Worm (Caenorhabditis elegans) whole organism, L4 larva: ENCODE results near the gene C29E4.9.
A peak's percentile ranks its signal among the peaks of the same experiment; 100 is the strongest.

Source experiments
- F10B5.3 ChIP-seq: sonication (generic microtip); optimal IDR thresholded peaks from 2 replicates; lab custom pipeline; 2016; ENCODE audit warnings: mild to moderate bottlenecking, missing genetic modification characterization, missing compliant biosample characterization
- F44E2.7 ChIP-seq: fragments of 200-800 bp; sonication (Bioruptor generic); IDR thresholded peaks from 2 replicates; pipeline ENCODE4 v2.1.2; 2022; ENCODE audit warnings: missing genetic modification characterization, missing compliant biosample characterization
- F49E8.2 ChIP-seq: sonication (generic microtip); optimal IDR thresholded peaks from 2 replicates; lab custom pipeline; 2016; ENCODE audit warnings: missing compliant biosample characterization, mild to moderate bottlenecking, missing genetic modification characterization, borderline replicate concordance
- R02D3.7 ChIP-seq: fragments of 150-350 bp; sonication (generic microtip); optimal IDR thresholded peaks from 3 replicates; lab custom pipeline; 2014; ENCODE audit warnings: missing biosample characterization, missing genetic modification characterization
- Y48G9A.11 ChIP-seq: fragments of 200-800 bp; sonication (Bioruptor generic); IDR thresholded peaks from 2 replicates; pipeline ENCODE4 v1.3.6; 2022; ENCODE audit warnings: missing genetic modification reagents, missing genetic modification characterization, missing compliant biosample characterization
- Y5F2A.4 ChIP-seq: fragments of 200-800 bp; sonication (Bioruptor generic); optimal IDR thresholded peaks from 2 replicates; lab custom pipeline; 2018; ENCODE audit warnings: mild to moderate bottlenecking, missing genetic modification characterization, missing compliant biosample characterization
- aha-1 ChIP-seq: fragments of 150-350 bp; peaks from one replicate; lab custom pipeline; 2014; ENCODE audit warnings: missing biosample characterization, missing genetic modification characterization
- aly-2 ChIP-seq: sonication (generic microtip); optimal IDR thresholded peaks from 2 replicates; lab custom pipeline; 2018; ENCODE audit warnings: missing biosample characterization, missing genetic modification characterization
- arid-1 ChIP-seq: fragments of 200-800 bp; sonication (Bioruptor generic); conservative IDR thresholded peaks from 2 replicates; pipeline ENCODE4 v1.3.6; 2022; ENCODE audit warnings: missing genetic modification reagents, missing genetic modification characterization, missing compliant biosample characterization
- attf-4 ChIP-seq: sonication (generic microtip); optimal IDR thresholded peaks from 3 replicates; lab custom pipeline; 2017; ENCODE audit warnings: missing biosample characterization, missing genetic modification characterization
- ceh-20 ChIP-seq: fragments of 200-800 bp; sonication (Bioruptor generic); IDR thresholded peaks from 2 replicates; pipeline ENCODE4 v1.3.6; 2022; ENCODE audit warnings: missing genetic modification reagents, missing genetic modification characterization, missing compliant biosample characterization
- ceh-28 ChIP-seq: fragments of 150-350 bp; optimal IDR thresholded peaks from 2 replicates; lab custom pipeline; 2014; ENCODE audit warnings: missing biosample characterization, missing genetic modification reagents, missing genetic modification characterization
- ceh-62 ChIP-seq: sonication (generic microtip); optimal IDR thresholded peaks from 2 replicates; lab custom pipeline; 2017; ENCODE audit warnings: missing biosample characterization, missing genetic modification characterization
- ceh-82 ChIP-seq: sonication (generic microtip); optimal IDR thresholded peaks from 2 replicates; lab custom pipeline; 2017; ENCODE audit warnings: missing biosample characterization, missing genetic modification characterization
- ces-1 ChIP-seq: fragments of 150-350 bp; sonication (generic microtip); optimal IDR thresholded peaks from 4 replicates; lab custom pipeline; 2014; ENCODE audit warnings: missing biosample characterization, missing genetic modification reagents, missing genetic modification characterization
- daf-19 ChIP-seq: fragments of 200-800 bp; sonication (Bioruptor generic); conservative IDR thresholded peaks from 2 replicates; pipeline ENCODE4 v1.3.6; 2022; ENCODE audit warnings: missing genetic modification characterization, missing compliant biosample characterization
- dmd-6 ChIP-seq: fragments of 200-800 bp; sonication (Bioruptor generic); IDR thresholded peaks from 2 replicates; pipeline ENCODE4 v1.3.6; 2022; ENCODE audit warnings: missing genetic modification reagents, missing genetic modification characterization, missing compliant biosample characterization
- dmd-9 ChIP-seq: fragments of 200-800 bp; sonication (Bioruptor generic); IDR thresholded peaks from 2 replicates; pipeline ENCODE4 v1.3.6; 2022; ENCODE audit warnings: missing genetic modification reagents, missing genetic modification characterization, missing compliant biosample characterization
- egl-27 ChIP-seq: sonication (generic microtip); optimal IDR thresholded peaks from 3 replicates; lab custom pipeline; 2017; ENCODE audit warnings: missing biosample characterization, missing genetic modification reagents, missing genetic modification characterization
- fos-1 ChIP-seq: fragments of 150-350 bp; optimal IDR thresholded peaks from 2 replicates; lab custom pipeline; 2014; ENCODE audit warnings: missing biosample characterization, missing genetic modification characterization
- hif-1 ChIP-seq, 2 experiments: sonication (generic microtip); optimal IDR thresholded peaks; 2 replicates each; lab custom pipeline; 2016 to 2017; ENCODE audit warnings: missing compliant biosample characterization in 2 of 2, missing genetic modification characterization in 2 of 2, missing genetic modification reagents in 2 of 2, missing genotype in 2 of 2, mild to moderate bottlenecking in 1 of 2
- hlh-11 ChIP-seq: fragments of 200-800 bp; sonication (Bioruptor generic); optimal IDR thresholded peaks from 2 replicates; lab custom pipeline; 2018; ENCODE audit warnings: mild to moderate bottlenecking, missing genetic modification characterization, missing compliant biosample characterization
- hmg-1.1 ChIP-seq: fragments of 200-800 bp; sonication (Bioruptor generic); IDR thresholded peaks from 2 replicates; pipeline ENCODE4 v1.3.6; 2022; ENCODE audit warnings: missing genetic modification reagents, missing genetic modification characterization, missing compliant biosample characterization
- lin-1 ChIP-seq: fragments of 200-800 bp; sonication (Bioruptor generic); IDR thresholded peaks from 2 replicates; pipeline ENCODE4 v1.3.6; 2022; ENCODE audit warnings: missing genetic modification reagents, missing genetic modification characterization, missing compliant biosample characterization
- lin-13 ChIP-seq: fragments of 150-350 bp; optimal IDR thresholded peaks from 2 replicates; lab custom pipeline; 2014; ENCODE audit warnings: missing biosample characterization, missing genetic modification reagents, missing genetic modification characterization
- lin-39 ChIP-seq: fragments of 150-350 bp; optimal IDR thresholded peaks from 2 replicates; lab custom pipeline; 2014; ENCODE audit warnings: missing biosample characterization, missing genetic modification reagents, missing genetic modification characterization
- lir-3 ChIP-seq: sonication (generic microtip); optimal IDR thresholded peaks from 2 replicates; lab custom pipeline; 2016; ENCODE audit warnings: mild to moderate bottlenecking, missing genetic modification characterization, missing compliant biosample characterization
- mdl-1 ChIP-seq, 2 experiments: fragments of 150-350 bp in 1 of 2; sonication (generic microtip) in 1 of 2; optimal IDR thresholded peaks; 2 replicates each; lab custom pipeline; 2014 to 2017; ENCODE audit warnings: missing biosample characterization in 2 of 2, missing genetic modification characterization in 2 of 2
- mdt-29 ChIP-seq: fragments of 200-800 bp; sonication (Bioruptor generic); IDR thresholded peaks from 2 replicates; pipeline ENCODE4 v1.3.6; 2022; ENCODE audit warnings: missing genetic modification reagents, missing genetic modification characterization, missing compliant biosample characterization
- mxl-2 ChIP-seq: fragments of 200-800 bp; sonication (Bioruptor generic); conservative IDR thresholded peaks from 2 replicates; pipeline ENCODE4 v1.3.6; 2022; ENCODE audit warnings: missing genetic modification reagents, missing genetic modification characterization, missing compliant biosample characterization
- nhr-10 ChIP-seq: fragments of 150-350 bp; optimal IDR thresholded peaks from 2 replicates; lab custom pipeline; 2014; ENCODE audit warnings: missing biosample characterization, missing genetic modification characterization
- nhr-102 ChIP-seq: sonication (generic microtip); optimal IDR thresholded peaks from 2 replicates; lab custom pipeline; 2016; ENCODE audit warnings: mild to moderate bottlenecking, missing genetic modification characterization, moderate library complexity, missing compliant biosample characterization
- nhr-111 ChIP-seq: fragments of 200-800 bp; sonication (Bioruptor generic); optimal IDR thresholded peaks from 2 replicates; lab custom pipeline; 2018; ENCODE audit warnings: mild to moderate bottlenecking, missing genetic modification characterization, missing compliant biosample characterization
- nhr-42 ChIP-seq: fragments of 200-800 bp; sonication (Bioruptor generic); IDR thresholded peaks from 2 replicates; pipeline ENCODE4 v1.3.6; 2022; ENCODE audit warnings: missing genetic modification characterization, missing compliant biosample characterization
- nhr-48 ChIP-seq: sonication (generic microtip); optimal IDR thresholded peaks from 2 replicates; lab custom pipeline; 2016; ENCODE audit warnings: mild to moderate bottlenecking, missing genetic modification characterization, missing compliant biosample characterization
- nhr-6 ChIP-seq: fragments of 150-350 bp; optimal IDR thresholded peaks from 2 replicates; lab custom pipeline; 2014; ENCODE audit warnings: missing biosample characterization, missing genetic modification characterization
- nhr-76 ChIP-seq: fragments of 150-350 bp; optimal IDR thresholded peaks from 2 replicates; lab custom pipeline; 2014; ENCODE audit warnings: missing biosample characterization, missing genetic modification characterization
- pha-4 ChIP-seq, 2 experiments: fragments of 150-350 bp in 1 of 2; fragments of 200-800 bp in 1 of 2; sonication (Bioruptor generic) in 1 of 2; IDR thresholded peaks in 1 of 2; optimal IDR thresholded peaks in 1 of 2; 2 replicates each; pipeline versions ENCODE4 v1.3.6 to Lab custom; 2014 to 2022; ENCODE audit warnings: missing genetic modification characterization in 2 of 2, missing genetic modification reagents in 2 of 2, missing biosample characterization in 1 of 2, missing compliant biosample characterization in 1 of 2
- set-16 ChIP-seq: fragments of 200-800 bp; sonication (Bioruptor generic); IDR thresholded peaks from 2 replicates; pipeline ENCODE4 v1.3.6; 2022; ENCODE audit warnings: missing genetic modification reagents, missing genetic modification characterization, missing compliant biosample characterization
- skn-1 ChIP-seq: fragments of 150-350 bp; optimal IDR thresholded peaks from 2 replicates; lab custom pipeline; 2014; ENCODE audit warnings: missing biosample characterization, missing genetic modification characterization
- tag-97 ChIP-seq: fragments of 200-800 bp; sonication (Bioruptor generic); IDR thresholded peaks from 2 replicates; pipeline ENCODE4 v1.3.6; 2022; ENCODE audit warnings: missing genetic modification characterization, missing compliant biosample characterization
- unc-130 ChIP-seq: sonication (generic microtip); optimal IDR thresholded peaks from 2 replicates; lab custom pipeline; 2016; ENCODE audit warnings: missing genetic modification reagents, missing genetic modification characterization, missing compliant biosample characterization
- unc-39 ChIP-seq: sonication (generic microtip); optimal IDR thresholded peaks from 2 replicates; lab custom pipeline; 2017; ENCODE audit warnings: missing biosample characterization, missing genetic modification characterization
- vab-7 ChIP-seq: fragments of 200-800 bp; sonication (Bioruptor generic); IDR thresholded peaks from 2 replicates; pipeline ENCODE4 v1.3.6; 2022; ENCODE audit warnings: missing genetic modification reagents, missing genetic modification characterization, missing compliant biosample characterization
- zag-1 ChIP-seq: fragments of 150-350 bp; optimal IDR thresholded peaks from 2 replicates; lab custom pipeline; 2014; ENCODE audit warnings: missing biosample characterization, missing genetic modification characterization
- zfp-2 ChIP-seq: sonication (generic microtip); optimal IDR thresholded peaks from 2 replicates; lab custom pipeline; 2016; ENCODE audit warnings: mild to moderate bottlenecking, missing genetic modification characterization, missing compliant biosample characterization
- zfp-3 ChIP-seq: fragments of 200-800 bp; sonication (Bioruptor generic); conservative IDR thresholded peaks from 2 replicates; pipeline ENCODE4 v1.3.6; 2022; ENCODE audit warnings: missing genetic modification reagents, missing genetic modification characterization, missing compliant biosample characterization
- zip-2 ChIP-seq: fragments of 150-350 bp; optimal IDR thresholded peaks from 2 replicates; lab custom pipeline; 2014; ENCODE audit warnings: missing biosample characterization, missing genetic modification characterization
- ztf-11 ChIP-seq: fragments of 150-350 bp; optimal IDR thresholded peaks from 2 replicates; lab custom pipeline; 2014; ENCODE audit warnings: missing biosample characterization, missing genetic modification characterization
- ztf-7 ChIP-seq: fragments of 150-350 bp; optimal IDR thresholded peaks from 2 replicates; lab custom pipeline; 2014; ENCODE audit warnings: missing biosample characterization, missing genetic modification characterization

The C29E4.9 gene

DNA sequence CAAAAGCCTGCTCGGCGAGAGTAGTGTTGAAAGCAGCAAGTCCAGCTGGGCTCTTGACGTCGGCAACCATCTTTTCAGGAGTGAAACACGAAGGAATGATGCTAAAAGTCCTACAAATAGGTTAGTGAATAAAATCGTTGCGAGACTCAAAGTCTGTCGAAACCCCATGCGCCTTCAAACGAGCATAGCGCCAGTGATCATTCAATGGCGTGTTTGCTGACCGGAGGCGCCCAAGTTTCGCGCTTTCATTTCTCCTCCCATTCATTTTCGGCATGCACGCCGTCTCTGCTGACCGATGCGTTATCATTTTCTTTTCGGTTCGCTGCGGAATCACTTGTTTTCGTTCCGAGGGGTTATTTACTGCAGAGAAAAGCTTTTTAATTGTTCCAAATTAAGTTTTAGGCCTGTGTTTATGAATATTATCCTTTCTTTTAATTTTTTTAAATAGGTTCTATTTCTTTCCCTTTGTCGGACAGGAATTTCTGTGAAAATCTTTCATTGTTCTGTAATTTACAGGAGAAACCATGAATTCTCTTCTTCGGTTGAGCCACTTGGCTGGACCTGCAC lies 16.4 kb upstream of the C29E4.9 start, which contains the start of the genes eef-1B.1 and aco-2 (continued):
- no peak for TF ChIP-seq aly-2
- peak; percentile 56 to 71 for TF ChIP-seq hif-1 (tag; optimal IDR thresholded peaks at IDR 0.05; lab: Kevin White, UChicago)
- peak; percentile 76 for TF ChIP-seq zfp-3 (GFP tag; lab: Robert Waterston, UW)
- peak; percentile 89 for TF ChIP-seq hmg-1.1 (GFP tag; lab: Robert Waterston, UW)
- 0 out of 2 replicates have a peak, but pooled peaks have one; percentile 50 for TF ChIP-seq dmd-9
- TF ChIP-seq F44E2.7 (GFP tag; lab: Robert Waterston, UW): no peak
- TF ChIP-seq mxl-2: peak; percentile 71
- no peak for TF ChIP-seq nhr-76 (tag; lab: Kevin White, UChicago)
- TF ChIP-seq aha-1: peak; percentile 99
- peak; percentile 35 for TF ChIP-seq zfp-2
- peak; percentile 75 for TF ChIP-seq nhr-48 (tag; lab: Kevin White, UChicago)
- TF ChIP-seq ceh-20 (GFP tag; lab: Robert Waterston, UW): peak; percentile 78
- TF ChIP-seq nhr-6 (tag; lab: Kevin White, UChicago): peak; percentile 95
- TF ChIP-seq daf-19 (GFP tag; lab: Robert Waterston, UW): no peak
- TF ChIP-seq zip-2 (tag; lab: Kevin White, UChicago): peak; percentile 12
- TF ChIP-seq Y48G9A.11 (GFP tag; lab: Robert Waterston, UW): no peak
- TF ChIP-seq pha-4 (GFP tag; IDR thresholded peaks at IDR 0.05; lab: Robert Waterston, UW): peak; percentile 64; the same call in 1 of the 2 replicates
- no peak for TF ChIP-seq pha-4 (tag; optimal IDR thresholded peaks at IDR 0.05; lab: Kevin White, UChicago)
- peak; percentile 92 for TF ChIP-seq lin-13 (GFP tag; lab: Kevin White, UChicago)
- TF ChIP-seq mdt-29: 0 out of 2 replicates have a peak, but pooled peaks have one; percentile 39
- TF ChIP-seq ztf-7 (tag; lab: Kevin White, UChicago): peak; percentile 78
- TF ChIP-seq Y5F2A.4: no peak
- no peak for TF ChIP-seq attf-4 (tag; lab: Kevin White, UChicago)
- TF ChIP-seq unc-39 (tag; lab: Kevin White, UChicago): no peak
- no peak for TF ChIP-seq ceh-28 (tag; lab: Kevin White, UChicago)
- no peak for TF ChIP-seq zag-1 (tag; lab: Kevin White, UChicago)
- peak; percentile 33; the same call in 1 of the 2 replicates for TF ChIP-seq lin-1 (GFP tag; lab: Robert Waterston, UW)
- TF ChIP-seq skn-1 (tag; lab: Kevin White, UChicago): no peak
- 0 out of 2 replicates have a peak, but pooled peaks have one; percentile 7 for TF ChIP-seq vab-7 (GFP tag; lab: Robert Waterston, UW)
- TF ChIP-seq ceh-82 (tag; lab: Kevin White, UChicago): no peak
- peak; percentile 24 for TF ChIP-seq F49E8.2 (tag; lab: Kevin White, UChicago)
- no peak for TF ChIP-seq lin-39
- TF ChIP-seq mdl-1 (tag; optimal IDR thresholded peaks at IDR 0.05; lab: Kevin White, UChicago): peak in 1 of 2 experiments; percentile 78
- no peak for TF ChIP-seq R02D3.7 (tag; lab: Kevin White, UChicago)
- no peak for TF ChIP-seq ceh-62 (tag; lab: Kevin White, UChicago)
- no peak for TF ChIP-seq lir-3 (tag; lab: Kevin White, UChicago)
- peak; percentile 88 for TF ChIP-seq nhr-102 (tag; lab: Kevin White, UChicago)
- TF ChIP-seq tag-97 (GFP tag; lab: Robert Waterston, UW): no peak
- TF ChIP-seq nhr-111 (GFP tag; lab: Kevin White, UChicago): no peak
- peak; percentile 90 for TF ChIP-seq nhr-42 (GFP tag; lab: Robert Waterston, UW)
- no peak for TF ChIP-seq ces-1 (GFP tag; lab: Kevin White, UChicago)
- peak; percentile 26; the same call in 1 of the 2 replicates for TF ChIP-seq arid-1
- no peak for TF ChIP-seq nhr-10 (tag; lab: Kevin White, UChicago)
- TF ChIP-seq hlh-11 (tag; lab: Kevin White, UChicago): peak; percentile 95
- no peak for TF ChIP-seq ztf-11 (tag; lab: Kevin White, UChicago)
- peak; percentile 13 for TF ChIP-seq unc-130 (GFP tag; lab: Kevin White, UChicago)
- peak; percentile 86 for TF ChIP-seq dmd-6 (GFP tag; lab: Robert Waterston, UW)
- no peak; the same call in 1 of the 2 replicates for TF ChIP-seq set-16 (GFP tag; lab: Robert Waterston, UW)
- no peak for TF ChIP-seq fos-1
- TF ChIP-seq F10B5.3 (tag; lab: Kevin White, UChicago): peak; percentile 39
- TF ChIP-seq egl-27 (tag; lab: Kevin White, UChicago): no peak
